Worm (Caenorhabditis elegans) whole organism, young adult: ENCODE data around the gene glb-30.

Experiments
- F39B2.1 ChIP-seq: fragments of 200-800 bp; sonication (Bioruptor generic); IDR thresholded peaks from 2 replicates; pipeline ENCODE4 v1.3.6; 2022; ENCODE audit warnings: missing genetic modification reagents, missing genetic modification characterization, missing compliant biosample characterization
- T07F8.4 ChIP-seq: sonication (generic microtip); optimal IDR thresholded peaks from 2 replicates; lab custom pipeline; 2016; ENCODE audit warnings: mild to moderate bottlenecking, missing genetic modification characterization, moderate library complexity, missing compliant biosample characterization
- aptf-2 ChIP-seq: fragments of 200-800 bp; sonication (Bioruptor generic); conservative IDR thresholded peaks from 2 replicates; pipeline ENCODE4 v1.3.6; 2022; ENCODE audit warnings: missing genetic modification reagents, missing genetic modification characterization, missing compliant biosample characterization
- aptf-3 ChIP-seq: fragments of 200-800 bp; sonication (Bioruptor generic); IDR thresholded peaks from 2 replicates; pipeline ENCODE4 v1.3.6; 2022; ENCODE audit warnings: missing genetic modification characterization, missing compliant biosample characterization
- attf-5 ChIP-seq: fragments of 200-800 bp; sonication (Bioruptor generic); optimal IDR thresholded peaks from 2 replicates; lab custom pipeline; 2018; ENCODE audit warnings: mild to moderate bottlenecking, missing genetic modification characterization, missing compliant biosample characterization
- ceh-58 ChIP-seq: fragments of 200-800 bp; sonication (Bioruptor generic); IDR thresholded peaks from 2 replicates; pipeline ENCODE4 v1.3.6; 2022; ENCODE audit warnings: missing genetic modification characterization, missing compliant biosample characterization
- chd-7 ChIP-seq: sonication (generic microtip); optimal IDR thresholded peaks from 2 replicates; lab custom pipeline; 2016; ENCODE audit warnings: mild to moderate bottlenecking, missing genetic modification characterization, moderate library complexity, missing compliant biosample characterization
- let-526 ChIP-seq: fragments of 200-800 bp; sonication (Bioruptor generic); IDR thresholded peaks from 2 replicates; pipeline ENCODE4 v1.3.6; 2022; ENCODE audit warnings: missing genetic modification reagents, missing genetic modification characterization, missing compliant biosample characterization
- madf-3 ChIP-seq: fragments of 200-800 bp; sonication (Bioruptor generic); IDR thresholded peaks from 2 replicates; pipeline ENCODE4 v1.3.6; 2022; ENCODE audit warnings: missing genetic modification reagents, missing genetic modification characterization, missing compliant biosample characterization
- mel-28 ChIP-seq: sonication (generic microtip); optimal IDR thresholded peaks from 2 replicates; lab custom pipeline; 2016; ENCODE audit warnings: borderline replicate concordance, mild to moderate bottlenecking, missing genetic modification characterization, missing compliant biosample characterization
- sea-2 ChIP-seq: fragments of 200-800 bp; sonication (Bioruptor generic); IDR thresholded peaks from 2 replicates; pipeline ENCODE4 v1.3.6; 2022; ENCODE audit warnings: missing genetic modification characterization, missing compliant biosample characterization
- unc-62 ChIP-seq: fragments of 150-350 bp; optimal IDR thresholded peaks from 2 replicates; lab custom pipeline; 2014; ENCODE audit warnings: missing biosample characterization, missing genetic modification reagents, missing genetic modification characterization

DNA sequence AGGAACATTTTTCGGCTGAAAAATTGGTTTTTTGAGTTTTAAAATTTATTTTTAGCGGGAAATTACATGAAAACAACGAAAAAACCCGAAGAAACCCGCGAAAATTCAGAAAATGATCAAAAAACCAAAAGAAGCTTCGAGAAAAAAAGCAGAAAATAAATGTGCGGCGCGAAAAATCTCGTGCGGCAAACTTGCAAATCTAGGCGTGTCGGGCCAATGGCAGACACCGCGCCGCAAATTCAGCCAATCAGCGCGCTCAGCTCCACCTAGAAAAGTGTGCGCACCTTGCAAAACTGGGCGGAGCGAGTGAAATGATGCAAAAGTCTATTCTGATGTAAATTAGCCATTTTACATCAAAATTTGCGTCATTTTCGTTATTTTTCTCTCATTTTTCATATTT is 49.5 kb downstream of the glb-30 start, which contains the start of gene Y22D7AL.10:
- TF ChIP-seq ceh-58 (GFP tag; lab: Robert Waterston, UW) = no peak; the same call in 1 of the 2 replicates
- TF ChIP-seq unc-62 (GFP tag; lab: Kevin White, UChicago) = no peak
- TF ChIP-seq mel-28 (tag; lab: Kevin White, UChicago) = peak; percentile 87
- peak; percentile 68; the same call in 1 of the 2 replicates for TF ChIP-seq sea-2 (GFP tag; lab: Robert Waterston, UW)
- 0 out of 2 replicates have a peak, but pooled peaks have one; percentile 41 for TF ChIP-seq aptf-3 (GFP tag; lab: Robert Waterston, UW)
- TF ChIP-seq F39B2.1 (GFP tag; lab: Robert Waterston, UW) = peak; percentile 91
- peak; percentile 72 for TF ChIP-seq T07F8.4 (tag; lab: Kevin White, UChicago)
- peak; percentile 92 for TF ChIP-seq let-526 (GFP tag; lab: Robert Waterston, UW)
- TF ChIP-seq madf-3 (GFP tag; lab: Robert Waterston, UW) = peak; percentile 96
- peak; percentile 98 for TF ChIP-seq chd-7
- peak; percentile 68 for TF ChIP-seq aptf-2 (GFP tag; lab: Robert Waterston, UW)
- peak; percentile 95 for TF ChIP-seq attf-5 (GFP tag; lab: Kevin White, UChicago)
